Worm (Caenorhabditis elegans) whole organism, L4/young adult: Measurements from ENCODE around the gene nape-2.

Source experiments
- W03F9.2 ChIP-seq: fragments of 150-350 bp; optimal IDR thresholded peaks from 2 replicates; lab custom pipeline; 2014; ENCODE audit warnings: missing biosample characterization, missing genetic modification characterization
- dao-5 ChIP-seq: sonication (generic microtip); optimal IDR thresholded peaks from 2 replicates; lab custom pipeline; 2016; ENCODE audit warnings: missing genotype, missing genetic modification characterization, moderate library complexity, missing compliant biosample characterization
- him-1 ChIP-seq: sonication (generic microtip); optimal IDR thresholded peaks from 2 replicates; lab custom pipeline; 2016; ENCODE audit warnings: missing genotype, missing genetic modification reagents, missing genetic modification characterization, missing compliant biosample characterization

DNA sequence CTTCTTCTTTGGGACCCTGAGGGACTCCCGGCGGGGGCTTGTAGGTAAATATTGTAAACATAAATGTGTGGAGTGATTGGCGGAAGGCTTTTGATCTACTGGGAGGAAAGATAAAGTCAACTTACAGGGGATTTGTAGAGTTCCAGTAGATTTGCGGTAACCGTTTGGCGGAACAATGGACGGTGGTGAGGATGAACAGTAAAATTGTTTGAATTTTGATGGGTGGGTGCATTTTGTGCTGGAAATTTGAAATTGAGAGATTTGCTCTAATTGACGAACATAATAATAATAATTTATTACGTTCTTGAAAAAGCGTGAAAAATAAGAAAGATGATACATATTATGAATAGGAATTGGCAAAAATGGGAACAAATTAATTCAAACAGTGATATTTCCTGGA is 27.9 kb upstream of the nape-2 start, which contains the start of gene vab-2:
- TF ChIP-seq W03F9.2: no peak
- no peak for TF ChIP-seq dao-5 (tag; lab: Kevin White, UChicago)
- TF ChIP-seq him-1 (tag; lab: Kevin White, UChicago): no peak
